Worm (Caenorhabditis elegans) whole organism, late embryonic: ENCODE data around the gene sax-2.

Source experiments
- ama-1 ChIP-seq: fragments of 150-350 bp; optimal IDR thresholded peaks from 2 replicates; lab custom pipeline; 2014
- ceh-9 ChIP-seq: sonication (generic microtip); optimal IDR thresholded peaks from 2 replicates; lab custom pipeline; 2016; ENCODE audit warnings: mild to moderate bottlenecking, missing genetic modification characterization, inconsistent platforms, missing compliant biosample characterization
- dmd-4 ChIP-seq: sonication (generic microtip); optimal IDR thresholded peaks from 2 replicates; lab custom pipeline; 2016; ENCODE audit warnings: borderline replicate concordance, missing genetic modification characterization, missing compliant biosample characterization
- dve-1 ChIP-seq: sonication (generic microtip); optimal IDR thresholded peaks from 2 replicates; lab custom pipeline; 2017; ENCODE audit warnings: antibody characterized with exemption, mild to moderate bottlenecking, missing genetic modification characterization, missing compliant biosample characterization
- elt-2 ChIP-seq: sonication (generic microtip); optimal IDR thresholded peaks from 2 replicates; lab custom pipeline; 2016; ENCODE audit warnings: missing genetic modification reagents, missing genetic modification characterization, missing compliant biosample characterization
- fkh-10 ChIP-seq: fragments of 150-350 bp; optimal IDR thresholded peaks from 2 replicates; lab custom pipeline; 2014; ENCODE audit warnings: missing biosample characterization, missing genetic modification reagents, missing genetic modification characterization
- lin-11 ChIP-seq: fragments of 200-800 bp; sonication (Bioruptor generic); optimal IDR thresholded peaks from 2 replicates; lab custom pipeline; 2018; ENCODE audit warnings: mild to moderate bottlenecking, missing genetic modification characterization, missing compliant biosample characterization
- pag-3 ChIP-seq: sonication (generic microtip); optimal IDR thresholded peaks from 2 replicates; lab custom pipeline; 2016; ENCODE audit warnings: missing compliant biosample characterization, missing genetic modification characterization, borderline replicate concordance
- rnt-1 ChIP-seq: sonication (generic microtip); optimal IDR thresholded peaks from 2 replicates; lab custom pipeline; 2016; ENCODE audit warnings: missing genetic modification characterization, missing compliant biosample characterization
- sox-4 ChIP-seq: sonication (generic microtip); optimal IDR thresholded peaks from 2 replicates; lab custom pipeline; 2017; ENCODE audit warnings: mild to moderate bottlenecking, missing genetic modification characterization, inconsistent platforms, missing compliant biosample characterization

DNA sequence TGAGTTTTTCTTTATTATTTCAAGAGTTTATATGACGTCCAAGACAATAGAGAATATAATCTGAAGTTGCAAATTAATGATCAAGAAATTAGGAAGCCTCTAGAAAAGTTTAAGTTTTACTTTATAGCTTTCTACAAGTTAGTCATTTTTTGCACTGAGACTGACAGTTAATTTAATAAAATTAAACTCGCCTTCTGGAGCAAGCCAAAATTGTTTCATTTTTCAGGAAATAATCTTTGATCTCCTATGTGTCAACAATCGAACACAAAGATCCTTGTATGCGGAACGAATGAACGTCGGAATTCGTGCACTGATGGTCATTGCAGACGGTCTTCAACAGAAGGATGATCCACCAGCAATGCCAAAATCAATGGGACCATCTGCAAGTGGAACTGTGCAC is 2.9 kb downstream of the sax-2 start:
- no peak for TF ChIP-seq ceh-9 (tag; lab: Kevin White, UChicago)
- TF ChIP-seq ama-1 (lab: Kevin White, UChicago): no peak
- no peak for TF ChIP-seq lin-11 (tag; lab: Kevin White, UChicago)
- no peak for TF ChIP-seq dve-1
- TF ChIP-seq fkh-10 (GFP tag; lab: Kevin White, UChicago): no peak
- TF ChIP-seq rnt-1: no peak
- TF ChIP-seq elt-2 (tag; lab: Kevin White, UChicago): no peak
- no peak for TF ChIP-seq pag-3
- no peak for TF ChIP-seq dmd-4
- no peak for TF ChIP-seq sox-4
